Worm (Caenorhabditis elegans) whole organism, L1 larva: ENCODE results near the gene rgs-7.

Experiments used
- nhr-237 ChIP-seq: fragments of 150-350 bp; optimal IDR thresholded peaks from 2 replicates; lab custom pipeline; 2014; ENCODE audit warnings: missing biosample characterization, missing genetic modification characterization
- sptf-1 ChIP-seq: fragments of 150-350 bp; optimal IDR thresholded peaks from 2 replicates; lab custom pipeline; 2014; ENCODE audit warnings: missing biosample characterization, missing genetic modification characterization
- zag-1 ChIP-seq: fragments of 150-350 bp; optimal IDR thresholded peaks from 2 replicates; lab custom pipeline; 2014; ENCODE audit warnings: missing biosample characterization, missing genetic modification characterization

ce11 chrX:3602622-3603021, 60.3 kb downstream of the rgs-7 start:
- no peak for TF ChIP-seq sptf-1 (tag; lab: Kevin White, UChicago)
- no peak for TF ChIP-seq zag-1
- no peak for TF ChIP-seq nhr-237
